Fruit fly (Drosophila melanogaster) whole organism, pupa: ENCODE measurements around the gene Elba1.
A peak's percentile ranks its signal among the peaks of the same experiment; 100 is the strongest.

Experiments
- CG10348 ChIP-seq: fragments of 200-800 bp; sonication (Bioruptor generic); IDR thresholded peaks from 2 replicates; pipeline ENCODE4 v1.3.6; 2022; ENCODE audit warnings: missing biosample characterization, missing genetic modification characterization
- CG12605 ChIP-seq: fragments of 200-800 bp; sonication (Bioruptor generic); IDR thresholded peaks from 2 replicates; pipeline ENCODE4 v1.3.6; 2022; ENCODE audit warnings: missing biosample characterization, missing genetic modification characterization
- CG13204 ChIP-seq: fragments of 200-800 bp; sonication (Bioruptor generic); optimal IDR thresholded peaks from 2 replicates; lab custom pipeline; 2018; ENCODE audit warnings: missing biosample characterization, mild to moderate bottlenecking, missing genetic modification characterization, moderate library complexity
- CG14655 ChIP-seq: fragments of 200-800 bp; sonication (Bioruptor generic); optimal IDR thresholded peaks from 3 replicates; lab custom pipeline; 2017; ENCODE audit warnings: mild to moderate bottlenecking, missing biosample characterization, missing genetic modification reagents, missing genetic modification characterization
- CG15710 ChIP-seq: fragments of 200-800 bp; sonication (Bioruptor generic); optimal IDR thresholded peaks from 2 replicates; lab custom pipeline; 2018; ENCODE audit warnings: missing biosample characterization, mild to moderate bottlenecking, missing genetic modification characterization, moderate library complexity
- CG17806 ChIP-seq: fragments of 200-800 bp; sonication (Bioruptor generic); optimal IDR thresholded peaks from 2 replicates; lab custom pipeline; 2018; ENCODE audit warnings: missing biosample characterization, mild to moderate bottlenecking, missing genetic modification characterization, moderate library complexity
- CG34367 ChIP-seq: fragments of 200-800 bp; sonication (Bioruptor generic); optimal IDR thresholded peaks from 2 replicates; lab custom pipeline; 2018; ENCODE audit warnings: missing biosample characterization, mild to moderate bottlenecking, missing genetic modification characterization
- CG9948 ChIP-seq: fragments of 200-800 bp; sonication (Bioruptor generic); optimal IDR thresholded peaks from 2 replicates; lab custom pipeline; 2018; ENCODE audit warnings: missing biosample characterization, mild to moderate bottlenecking, missing genetic modification characterization, moderate library complexity
- D1 ChIP-seq: fragments of 200-800 bp; sonication (Bioruptor generic); optimal IDR thresholded peaks from 2 replicates; lab custom pipeline; 2018; ENCODE audit warnings: missing biosample characterization, mild to moderate bottlenecking, missing genetic modification characterization, moderate library complexity
- Pif1A ChIP-seq: fragments of 200-800 bp; sonication (Bioruptor generic); optimal IDR thresholded peaks from 3 replicates; lab custom pipeline; 2016; ENCODE audit warnings: missing biosample characterization, missing genetic modification characterization

DNA sequence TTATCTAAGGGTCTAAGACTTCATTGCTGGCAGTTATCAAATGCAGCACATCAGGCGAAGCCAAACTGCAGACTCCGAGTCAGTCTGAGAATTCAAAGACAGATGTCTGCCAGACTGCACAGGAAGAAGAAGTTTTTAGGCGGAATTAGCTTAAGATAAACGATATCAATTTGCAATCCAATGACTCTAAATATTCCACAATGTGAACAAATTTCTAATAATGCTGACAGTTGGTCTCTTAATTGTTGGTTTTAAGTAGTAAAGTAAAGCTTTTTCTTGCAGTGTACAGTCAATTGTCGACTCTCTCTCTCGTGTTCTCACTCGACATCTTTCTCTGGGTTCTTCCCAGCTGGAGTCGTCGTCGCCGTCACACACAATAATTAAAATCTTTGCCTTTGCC, 35.5 kb downstream of the Elba1 start:
- TF ChIP-seq CG10348 (GFP tag; lab: Robert Waterston, UW): no peak
- no peak for TF ChIP-seq CG34367 (tag; lab: Kevin White, UChicago)
- TF ChIP-seq CG13204 (GFP tag; lab: Kevin White, UChicago): no peak
- no peak for TF ChIP-seq D1 (tag; lab: Kevin White, UChicago)
- TF ChIP-seq CG14655 (GFP tag; lab: Kevin White, UChicago): peak; percentile 90
- TF ChIP-seq Pif1A (GFP tag; lab: Kevin White, UChicago): peak; percentile 50
- peak; percentile 24 for TF ChIP-seq CG17806 (tag; lab: Kevin White, UChicago)
- TF ChIP-seq CG15710 (tag; lab: Kevin White, UChicago): no peak
- peak; percentile 49; the same call in 1 of the 2 replicates for TF ChIP-seq CG12605 (GFP tag; lab: Robert Waterston, UW)
- TF ChIP-seq CG9948: peak; percentile 34
